Fruit fly (Drosophila melanogaster) whole organism, prepupa: ENCODE measurements around the gene CG15822.

ENCODE experiments used
- CG11762 ChIP-seq: fragments of 200-800 bp; sonication (Bioruptor generic); optimal IDR thresholded peaks from 3 replicates; lab custom pipeline; 2016; ENCODE audit warnings: missing biosample characterization, missing genetic modification characterization; ENCODE audit not compliant: insufficient read depth
- CG11902 ChIP-seq: fragments of 200-800 bp; sonication (Bioruptor generic); optimal IDR thresholded peaks from 3 replicates; lab custom pipeline; 2016; ENCODE audit warnings: missing biosample characterization, missing genetic modification characterization
- Gug ChIP-seq: fragments of 200-800 bp; sonication (Bioruptor generic); IDR thresholded peaks from 2 replicates; pipeline ENCODE4 v1.3.6; 2022; ENCODE audit warnings: missing biosample characterization, missing genetic modification characterization

DNA sequence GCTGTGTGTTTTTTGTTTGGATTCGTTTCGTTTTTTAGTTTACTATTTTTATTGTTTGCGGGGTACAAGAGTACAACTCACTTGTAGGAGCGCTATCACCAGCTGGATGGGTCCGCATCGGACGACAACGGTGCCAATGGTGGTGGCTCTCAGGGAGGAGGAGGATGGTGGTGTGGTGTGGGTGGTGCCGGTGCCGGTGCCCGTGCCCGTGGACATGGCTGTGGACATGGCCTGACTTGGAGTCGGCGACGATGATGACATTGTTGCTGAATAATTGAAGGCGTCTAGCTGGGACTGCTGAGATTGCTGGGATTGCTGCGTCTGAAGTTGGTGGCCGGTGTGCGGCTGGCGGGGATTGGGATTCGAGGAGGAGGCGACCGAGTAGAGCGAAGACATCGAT is 14.0 kb downstream of the CG15822 start:
- TF ChIP-seq Gug (GFP tag; lab: Robert Waterston, UW): no peak
- no peak for TF ChIP-seq CG11762 (GFP tag; lab: Kevin White, UChicago)
- TF ChIP-seq CG11902: no peak
